Worm (Caenorhabditis elegans) whole organism, young adult: ENCODE data around the gene pyc-1.

Source experiments
- B0336.3 ChIP-seq: fragments of 200-800 bp; sonication (Bioruptor generic); IDR thresholded peaks from 2 replicates; pipeline ENCODE4 v1.3.6; 2022; ENCODE audit warnings: missing genetic modification characterization, missing compliant biosample characterization
- C06A6.2 ChIP-seq: fragments of 200-800 bp; sonication (Bioruptor generic); conservative IDR thresholded peaks from 2 replicates; pipeline ENCODE4 v1.3.6; 2022; ENCODE audit warnings: missing genetic modification characterization, missing compliant biosample characterization
- F22D6.2 ChIP-seq: sonication (generic microtip); optimal IDR thresholded peaks from 2 replicates; lab custom pipeline; 2016; ENCODE audit warnings: mild to moderate bottlenecking, missing genetic modification characterization, missing compliant biosample characterization
- F23B12.7 ChIP-seq: sonication (generic microtip); optimal IDR thresholded peaks from 2 replicates; lab custom pipeline; 2017; ENCODE audit warnings: missing genetic modification characterization, mild to moderate bottlenecking, missing compliant biosample characterization, antibody characterized with exemption, moderate library complexity; ENCODE audit not compliant: insufficient read depth
- F33H1.4 ChIP-seq: fragments of 200-800 bp; sonication (Bioruptor generic); IDR thresholded peaks from 2 replicates; pipeline ENCODE4 v1.3.6; 2022; ENCODE audit warnings: missing genetic modification reagents, missing genetic modification characterization, missing compliant biosample characterization
- F55B11.4 ChIP-seq: sonication (generic microtip); optimal IDR thresholded peaks from 2 replicates; lab custom pipeline; 2016; ENCODE audit warnings: missing compliant biosample characterization, missing genetic modification characterization, borderline replicate concordance; ENCODE audit not compliant: insufficient read depth
- K11D2.4 ChIP-seq: fragments of 200-800 bp; sonication (Bioruptor generic); IDR thresholded peaks from 2 replicates; pipeline ENCODE4 v1.3.6; 2022; ENCODE audit warnings: missing genetic modification reagents, missing genetic modification characterization, missing compliant biosample characterization
- Y53G8AR.9 ChIP-seq: fragments of 200-800 bp; sonication (Bioruptor generic); conservative IDR thresholded peaks from 2 replicates; pipeline ENCODE4 v1.3.6; 2022; ENCODE audit warnings: missing genetic modification reagents, missing genetic modification characterization, missing compliant biosample characterization
- Y67H2A.10 ChIP-seq: fragments of 200-800 bp; sonication (Bioruptor generic); conservative IDR thresholded peaks from 2 replicates; pipeline ENCODE4 v1.3.6; 2022; ENCODE audit warnings: missing genetic modification reagents, missing genetic modification characterization, missing compliant biosample characterization
- Y95B8A.8 ChIP-seq: fragments of 200-800 bp; sonication (Bioruptor generic); IDR thresholded peaks from 2 replicates; pipeline ENCODE4 v1.3.6; 2022; ENCODE audit warnings: missing genetic modification reagents, missing genetic modification characterization, missing compliant biosample characterization
- cebp-1 ChIP-seq, 2 experiments: fragments of 200-800 bp in 1 of 2; sonication (Bioruptor generic) in 1 of 2; sonication (generic microtip) in 1 of 2; IDR thresholded peaks in 1 of 2; optimal IDR thresholded peaks in 1 of 2; 2 replicates each; pipeline versions ENCODE4 v1.3.6 to Lab custom; 2017 to 2022; ENCODE audit warnings: missing compliant biosample characterization in 2 of 2, missing genetic modification characterization in 2 of 2, mild to moderate bottlenecking in 1 of 2, missing genetic modification reagents in 1 of 2, moderate library complexity in 1 of 2
- ceh-100 ChIP-seq: fragments of 200-800 bp; sonication (Bioruptor generic); IDR thresholded peaks from 2 replicates; pipeline ENCODE4 v1.3.6; 2022; ENCODE audit warnings: missing genetic modification reagents, missing genetic modification characterization, missing compliant biosample characterization
- ceh-91 ChIP-seq: fragments of 200-800 bp; sonication (Bioruptor generic); IDR thresholded peaks from 2 replicates; pipeline ENCODE4 v1.3.6; 2022; ENCODE audit warnings: missing genetic modification reagents, missing genetic modification characterization, missing compliant biosample characterization
- chd-7 ChIP-seq: sonication (generic microtip); optimal IDR thresholded peaks from 2 replicates; lab custom pipeline; 2016; ENCODE audit warnings: mild to moderate bottlenecking, missing genetic modification characterization, moderate library complexity, missing compliant biosample characterization
- die-1 ChIP-seq: sonication (generic microtip); optimal IDR thresholded peaks from 2 replicates; lab custom pipeline; 2016; ENCODE audit warnings: missing genotype, mild to moderate bottlenecking, missing genetic modification characterization, missing compliant biosample characterization
- dpff-1 ChIP-seq: sonication (generic microtip); optimal IDR thresholded peaks from 2 replicates; lab custom pipeline; 2017; ENCODE audit warnings: mild to moderate bottlenecking, missing genetic modification characterization, missing compliant biosample characterization
- egl-44 ChIP-seq: fragments of 200-800 bp; sonication (Bioruptor generic); IDR thresholded peaks from 2 replicates; pipeline ENCODE4 v1.3.6; 2022; ENCODE audit warnings: missing genetic modification reagents, missing genetic modification characterization, missing compliant biosample characterization
- fkh-3 ChIP-seq: sonication (generic microtip); optimal IDR thresholded peaks from 2 replicates; lab custom pipeline; 2016; ENCODE audit warnings: mild to moderate bottlenecking, missing genetic modification characterization, missing compliant biosample characterization
- him-1 ChIP-seq: sonication (generic microtip); optimal IDR thresholded peaks from 2 replicates; lab custom pipeline; 2016; ENCODE audit warnings: missing genotype, missing genetic modification reagents, missing genetic modification characterization, missing compliant biosample characterization
- hmg-20 ChIP-seq: fragments of 200-800 bp; sonication (Bioruptor generic); IDR thresholded peaks from 2 replicates; pipeline ENCODE4 v1.3.6; 2022; ENCODE audit warnings: missing genetic modification reagents, missing genetic modification characterization, missing compliant biosample characterization
- hsf-1 ChIP-seq: fragments of 200-800 bp; sonication (Bioruptor generic); IDR thresholded peaks from 2 replicates; pipeline ENCODE4 v1.3.6; 2022; ENCODE audit warnings: missing genetic modification reagents, missing genetic modification characterization, missing compliant biosample characterization
- lag-1 ChIP-seq: fragments of 200-800 bp; sonication (Bioruptor generic); IDR thresholded peaks from 2 replicates; pipeline ENCODE4 v1.3.6; 2022; ENCODE audit warnings: missing genetic modification reagents, missing genetic modification characterization, missing compliant biosample characterization
- lin-40 ChIP-seq: sonication (generic microtip); optimal IDR thresholded peaks from 2 replicates; lab custom pipeline; 2016; ENCODE audit warnings: missing genetic modification characterization, mild to moderate bottlenecking, missing compliant biosample characterization, missing genotype, missing genetic modification reagents
- lsl-1 ChIP-seq: fragments of 200-800 bp; sonication (Bioruptor generic); optimal IDR thresholded peaks from 2 replicates; lab custom pipeline; 2018; ENCODE audit warnings: mild to moderate bottlenecking, missing genetic modification characterization, moderate library complexity, missing compliant biosample characterization
- lsy-27 ChIP-seq: sonication (generic microtip); optimal IDR thresholded peaks from 2 replicates; lab custom pipeline; 2017; ENCODE audit warnings: missing genetic modification characterization, mild to moderate bottlenecking, missing compliant biosample characterization, antibody characterized with exemption, missing genotype, borderline replicate concordance; ENCODE audit not compliant: insufficient read depth
- mel-28 ChIP-seq: sonication (generic microtip); optimal IDR thresholded peaks from 2 replicates; lab custom pipeline; 2016; ENCODE audit warnings: borderline replicate concordance, mild to moderate bottlenecking, missing genetic modification characterization, missing compliant biosample characterization
- nfyb-1 ChIP-seq: fragments of 200-800 bp; sonication (Bioruptor generic); IDR thresholded peaks from 2 replicates; pipeline ENCODE4 v1.3.6; 2022; ENCODE audit warnings: missing genetic modification reagents, missing genetic modification characterization, missing compliant biosample characterization
- rec-8 ChIP-seq, 2 experiments: sonication (generic microtip); optimal IDR thresholded peaks; 2 replicates each; lab custom pipeline; 2016; ENCODE audit warnings: mild to moderate bottlenecking in 2 of 2, missing genetic modification characterization in 2 of 2, missing genetic modification reagents in 2 of 2, missing genotype in 2 of 2, missing biosample characterization in 1 of 2, missing compliant biosample characterization in 1 of 2, moderate library complexity in 1 of 2
- sea-2 ChIP-seq: fragments of 200-800 bp; sonication (Bioruptor generic); IDR thresholded peaks from 2 replicates; pipeline ENCODE4 v1.3.6; 2022; ENCODE audit warnings: missing genetic modification characterization, missing compliant biosample characterization
- snpc-1.3 ChIP-seq: sonication (generic microtip); optimal IDR thresholded peaks from 2 replicates; lab custom pipeline; 2017; ENCODE audit warnings: missing genetic modification characterization, mild to moderate bottlenecking, missing compliant biosample characterization, antibody characterized with exemption, moderate library complexity, missing genotype, missing genetic modification reagents; ENCODE audit not compliant: insufficient read depth
- snpc-4 ChIP-seq, 5 experiments: fragments of 150-350 bp in 1 of 5; sonication (generic microtip) in 4 of 5; optimal IDR thresholded peaks; 2 replicates each; lab custom pipeline; 2014 to 2018; ENCODE audit warnings: missing genetic modification characterization in 5 of 5, missing biosample characterization in 3 of 5, antibody characterized with exemption in 2 of 5, mild to moderate bottlenecking in 2 of 5, missing compliant biosample characterization in 2 of 5, missing genotype in 2 of 5, moderate library complexity in 2 of 5, missing genetic modification reagents in 1 of 5
- somi-1 ChIP-seq: fragments of 200-800 bp; sonication (Bioruptor generic); optimal IDR thresholded peaks from 2 replicates; lab custom pipeline; 2018; ENCODE audit warnings: mild to moderate bottlenecking, missing genetic modification characterization, missing compliant biosample characterization
- sptf-2 ChIP-seq: fragments of 200-800 bp; sonication (Bioruptor generic); optimal IDR thresholded peaks from 2 replicates; lab custom pipeline; 2018; ENCODE audit warnings: mild to moderate bottlenecking, missing genetic modification characterization, missing compliant biosample characterization
- tbp1 ChIP-seq: fragments of 200-800 bp; sonication (Bioruptor generic); optimal IDR thresholded peaks from 2 replicates; lab custom pipeline; 2018; ENCODE audit warnings: mild to moderate bottlenecking, missing genetic modification characterization, missing compliant biosample characterization
- tlf-1 ChIP-seq: fragments of 200-800 bp; sonication (Bioruptor generic); optimal IDR thresholded peaks from 2 replicates; lab custom pipeline; 2018; ENCODE audit warnings: mild to moderate bottlenecking, missing genetic modification characterization, missing compliant biosample characterization
- ztf-18 ChIP-seq: sonication (generic microtip); optimal IDR thresholded peaks from 2 replicates; lab custom pipeline; 2016; ENCODE audit warnings: missing genotype, mild to moderate bottlenecking, missing genetic modification characterization, missing compliant biosample characterization
- ztf-22 ChIP-seq: fragments of 200-800 bp; sonication (Bioruptor generic); optimal IDR thresholded peaks from 2 replicates; lab custom pipeline; 2018; ENCODE audit warnings: mild to moderate bottlenecking, missing genetic modification characterization, moderate library complexity, missing compliant biosample characterization
- ztf-26 ChIP-seq: sonication (generic microtip); optimal IDR thresholded peaks from 2 replicates; lab custom pipeline; 2017; ENCODE audit warnings: missing genetic modification characterization, missing compliant biosample characterization

Gene pyc-1

ce11 chrV:11802508-11802907 is 19.8 kb downstream of the pyc-1 start (continued):
- peak; percentile 49; the same call in 1 of the 2 replicates for TF ChIP-seq K11D2.4 (GFP tag; lab: Robert Waterston, UW)

ce11 chrV:11801076-11801849 is 21.1 kb downstream of the pyc-1 start:
- TF ChIP-seq cebp-1 (GFP tag; IDR thresholded peaks at IDR 0.05; lab: Robert Waterston, UW) (no peak), cebp-1 (tag; optimal IDR thresholded peaks at IDR 0.05; lab: Kevin White, UChicago) (peak; percentile 39), dpff-1 (no peak), F22D6.2 (tag; lab: Kevin White, UChicago) (no peak), ztf-26 (tag; lab: Kevin White, UChicago) (peak; percentile 12), nfyb-1 (no peak), lsy-27 (no peak), Y53G8AR.9 (GFP tag; lab: Robert Waterston, UW) (no peak), tlf-1 (GFP tag; lab: Kevin White, UChicago) (no peak), hmg-20 (GFP tag; lab: Robert Waterston, UW) (no peak), sea-2 (no peak), ztf-18 (tag; lab: Kevin White, UChicago) (no peak), Y95B8A.8 (GFP tag; lab: Robert Waterston, UW) (no peak), fkh-3 (tag; lab: Kevin White, UChicago) (no peak), ceh-91 (GFP tag; lab: Robert Waterston, UW) (no peak), B0336.3 (no peak), lsl-1 (GFP tag; lab: Kevin White, UChicago) (no peak), lin-40 (peak; percentile 21), ceh-100 (GFP tag; lab: Robert Waterston, UW) (no peak), tbp1 (GFP tag; lab: Kevin White, UChicago) (no peak)

ce11 chrV:11800486-11800885 is 21.8 kb downstream of the pyc-1 start:
- TF ChIP-seq rec-8 (tag; optimal IDR thresholded peaks at IDR 0.05; lab: Kevin White, UChicago) (no peak), hsf-1 (GFP tag; lab: Robert Waterston, UW) (no peak)

- TF ChIP-seq snpc-1.3 (tag; lab: Kevin White, UChicago) (no peak), Y67H2A.10 (no peak), lag-1 (no peak), hsf-1 (GFP tag; lab: Robert Waterston, UW) (no peak), lin-40 (peak; percentile 80), snpc-4 (GFP tag; optimal IDR thresholded peaks at IDR 0.05; lab: Kevin White, UChicago) (no peak), snpc-4 (tag; optimal IDR thresholded peaks at IDR 0.05; lab: Kevin White, UChicago) (no peak), cebp-1 (GFP tag; IDR thresholded peaks at IDR 0.05; lab: Robert Waterston, UW) (no peak), cebp-1 (tag; optimal IDR thresholded peaks at IDR 0.05; lab: Kevin White, UChicago) (peak; percentile 3), die-1 (tag; lab: Kevin White, UChicago) (peak; percentile 86), nfyb-1 (peak; percentile 70; the same call in 1 of the 2 replicates), ztf-22 (GFP tag; lab: Kevin White, UChicago) (no peak), C06A6.2 (GFP tag; lab: Robert Waterston, UW) (peak; percentile 51; the same call in 1 of the 2 replicates), F22D6.2 (tag; lab: Kevin White, UChicago) (peak; percentile 81), sptf-2 (GFP tag; lab: Kevin White, UChicago) (no peak), F23B12.7 (tag; lab: Kevin White, UChicago) (no peak), F33H1.4 (GFP tag; lab: Robert Waterston, UW) (no peak), him-1 (tag; lab: Kevin White, UChicago) (no peak), chd-7 (tag; lab: Kevin White, UChicago) (peak; percentile 66), egl-44 (GFP tag; lab: Robert Waterston, UW) (peak; percentile 18; the same call in 1 of the 2 replicates), ztf-26 (tag; lab: Kevin White, UChicago) (peak; percentile 91), somi-1 (peak; percentile 69), F55B11.4 (tag; lab: Kevin White, UChicago) (no peak), tlf-1 (GFP tag; lab: Kevin White, UChicago) (no peak), mel-28 (tag; lab: Kevin White, UChicago) (no peak)
Observed at ce11 chrV:11799252-11799822, 23.0 kb downstream of the pyc-1 start.
